Worm (Caenorhabditis elegans) whole organism, early embryonic: ENCODE measurements around the gene R01H2.2.

ENCODE experiments used
- B0310.2 ChIP-seq: sonication (generic microtip); optimal IDR thresholded peaks from 2 replicates; lab custom pipeline; 2016; ENCODE audit warnings: mild to moderate bottlenecking, missing genetic modification characterization, missing compliant biosample characterization
- F13C5.2 ChIP-seq: sonication (generic microtip); optimal IDR thresholded peaks from 2 replicates; lab custom pipeline; 2017; ENCODE audit warnings: mild to moderate bottlenecking, missing genetic modification characterization, inconsistent platforms, missing compliant biosample characterization
- aly-1 ChIP-seq: sonication (generic microtip); optimal IDR thresholded peaks from 2 replicates; lab custom pipeline; 2016; ENCODE audit warnings: missing genetic modification characterization, missing compliant biosample characterization
- ama-1 ChIP-seq: fragments of 150-350 bp; optimal IDR thresholded peaks from 2 replicates; lab custom pipeline; 2014
- ceh-13 ChIP-seq: fragments of 200-800 bp; sonication (Bioruptor generic); optimal IDR thresholded peaks from 2 replicates; lab custom pipeline; 2018; ENCODE audit warnings: mild to moderate bottlenecking, missing genetic modification characterization, missing compliant biosample characterization
- ceh-36 ChIP-seq: sonication (generic microtip); optimal IDR thresholded peaks from 2 replicates; lab custom pipeline; 2016; ENCODE audit warnings: missing genetic modification characterization, inconsistent platforms, missing compliant biosample characterization
- ets-7 ChIP-seq: sonication (generic microtip); optimal IDR thresholded peaks from 2 replicates; lab custom pipeline; 2016; ENCODE audit warnings: missing genotype, missing genetic modification characterization, missing compliant biosample characterization
- flt-1 ChIP-seq: fragments of 200-800 bp; sonication (Bioruptor generic); IDR thresholded peaks from 2 replicates; pipeline ENCODE4 v1.3.6; 2022; ENCODE audit warnings: missing genetic modification characterization, missing compliant biosample characterization
- hmbx-1 ChIP-seq: sonication (generic microtip); optimal IDR thresholded peaks from 2 replicates; lab custom pipeline; 2016; ENCODE audit warnings: mild to moderate bottlenecking, missing genetic modification characterization, missing compliant biosample characterization
- hmg-4 ChIP-seq: fragments of 200-800 bp; sonication (Bioruptor generic); optimal IDR thresholded peaks from 2 replicates; lab custom pipeline; 2018; ENCODE audit warnings: mild to moderate bottlenecking, missing genetic modification characterization, missing compliant biosample characterization
- hnd-1 ChIP-seq: sonication (generic microtip); optimal IDR thresholded peaks from 2 replicates; lab custom pipeline; 2016; ENCODE audit warnings: missing genetic modification characterization, missing compliant biosample characterization
- pes-1 ChIP-seq: fragments of 200-800 bp; sonication (Bioruptor generic); IDR thresholded peaks from 2 replicates; pipeline ENCODE4 v1.3.6; 2022; ENCODE audit warnings: missing genetic modification reagents, missing genetic modification characterization, missing compliant biosample characterization
- scrt-1 ChIP-seq: fragments of 200-800 bp; sonication (Bioruptor generic); IDR thresholded peaks from 2 replicates; pipeline ENCODE4 v1.3.6; 2022; ENCODE audit warnings: missing genetic modification characterization, missing compliant biosample characterization
- sea-1 ChIP-seq: fragments of 200-800 bp; sonication (Bioruptor generic); conservative IDR thresholded peaks from 2 replicates; pipeline ENCODE4 v1.3.6; 2022; ENCODE audit warnings: missing genetic modification characterization, missing compliant biosample characterization
- tbx-11 ChIP-seq: fragments of 200-800 bp; sonication (Bioruptor generic); IDR thresholded peaks from 2 replicates; pipeline ENCODE4 v1.3.6; 2022; ENCODE audit warnings: missing genetic modification characterization, missing compliant biosample characterization
- tbx-37 ChIP-seq: fragments of 200-800 bp; sonication (Bioruptor generic); conservative IDR thresholded peaks from 2 replicates; pipeline ENCODE4 v1.3.6; 2022; ENCODE audit warnings: missing genetic modification reagents, missing genetic modification characterization, missing compliant biosample characterization
- tra-4 ChIP-seq: sonication (generic microtip); optimal IDR thresholded peaks from 2 replicates; lab custom pipeline; 2017; ENCODE audit warnings: missing genetic modification characterization, missing compliant biosample characterization

Gene R01H2.2

ce11 chrIII:7056241-7056640 is at the start of gene R01H2.2:
Gene R01H2.2 (plus strand): TSS chrIII:7056541.
- TF ChIP-seq sea-1 (GFP tag; lab: Robert Waterston, UW), result no peak
- no peak for TF ChIP-seq pes-1 (GFP tag; lab: Robert Waterston, UW)
- TF ChIP-seq B0310.2, result no peak

- no peak for TF ChIP-seq tbx-37 (GFP tag; lab: Robert Waterston, UW)
- TF ChIP-seq B0310.2, result no peak
- TF ChIP-seq pes-1 (GFP tag; lab: Robert Waterston, UW), result no peak
- no peak for TF ChIP-seq ets-7 (tag; lab: Kevin White, UChicago)
- no peak for TF ChIP-seq scrt-1
- TF ChIP-seq ceh-36 (tag; lab: Kevin White, UChicago), result no peak
- no peak for TF ChIP-seq hmg-4
- no peak for TF ChIP-seq tbx-11 (GFP tag; lab: Robert Waterston, UW)
- TF ChIP-seq sea-1 (GFP tag; lab: Robert Waterston, UW), result no peak
- no peak for TF ChIP-seq hnd-1 (tag; lab: Kevin White, UChicago)
- TF ChIP-seq hmbx-1, result no peak
- TF ChIP-seq ama-1, result no peak
- no peak for TF ChIP-seq ceh-13 (GFP tag; lab: Kevin White, UChicago)
- TF ChIP-seq tra-4 (tag; lab: Kevin White, UChicago), result no peak
- no peak for TF ChIP-seq flt-1 (GFP tag; lab: Robert Waterston, UW)
- TF ChIP-seq F13C5.2 (tag; lab: Kevin White, UChicago), result no peak
- TF ChIP-seq aly-1 (tag; lab: Kevin White, UChicago), result no peak
These were observed 47.5 kb upstream of the R01H2.2 start, which contains the start of gene lgc-38 for ce11 chrIII:7008836-7009235. Gene lgc-38 (plus strand): TSS chrIII:7009136.

- TF ChIP-seq pes-1 (GFP tag; lab: Robert Waterston, UW), result no peak
- no peak for TF ChIP-seq F13C5.2 (tag; lab: Kevin White, UChicago)
- no peak for TF ChIP-seq tbx-37 (GFP tag; lab: Robert Waterston, UW)
- TF ChIP-seq hmbx-1, result no peak
- TF ChIP-seq hnd-1 (tag; lab: Kevin White, UChicago), result no peak
- no peak for TF ChIP-seq tra-4 (tag; lab: Kevin White, UChicago)
- TF ChIP-seq ets-7 (tag; lab: Kevin White, UChicago), result no peak
- no peak for TF ChIP-seq ceh-13 (GFP tag; lab: Kevin White, UChicago)
These were observed 44.3 kb upstream of the R01H2.2 start for ce11 chrIII:7012060-7012459.

- no peak for TF ChIP-seq hmbx-1
These were observed 42.6 kb upstream of the R01H2.2 start for ce11 chrIII:7013764-7014163.

ce11 chrIII:7019724-7020123 is 36.6 kb upstream of the R01H2.2 start:
- no peak for TF ChIP-seq aly-1 (tag; lab: Kevin White, UChicago)
- TF ChIP-seq hmbx-1, result no peak
- TF ChIP-seq ets-7 (tag; lab: Kevin White, UChicago), result no peak
- no peak for TF ChIP-seq ceh-13 (GFP tag; lab: Kevin White, UChicago)

ce11 chrIII:7020500-7020899 is 35.8 kb upstream of the R01H2.2 start, which contains the start of gene col-8:
Gene col-8 (minus strand): TSS chrIII:7020600.
- TF ChIP-seq sea-1 (GFP tag; lab: Robert Waterston, UW) (no peak), tbx-11 (GFP tag; lab: Robert Waterston, UW) (no peak), flt-1 (GFP tag; lab: Robert Waterston, UW) (no peak), pes-1 (GFP tag; lab: Robert Waterston, UW) (no peak), scrt-1 (no peak), ets-7 (tag; lab: Kevin White, UChicago) (no peak), hmbx-1 (no peak), aly-1 (tag; lab: Kevin White, UChicago) (no peak), ceh-13 (GFP tag; lab: Kevin White, UChicago) (no peak), hmg-4 (no peak), F13C5.2 (tag; lab: Kevin White, UChicago) (no peak), tbx-37 (GFP tag; lab: Robert Waterston, UW) (no peak), tra-4 (tag; lab: Kevin White, UChicago) (no peak)

- no peak for TF ChIP-seq tbx-37 (GFP tag; lab: Robert Waterston, UW)
- TF ChIP-seq ama-1, result no peak
- no peak for TF ChIP-seq ceh-13 (GFP tag; lab: Kevin White, UChicago)
- no peak for TF ChIP-seq tbx-11 (GFP tag; lab: Robert Waterston, UW)
- no peak for TF ChIP-seq hmbx-1
- no peak for TF ChIP-seq tra-4 (tag; lab: Kevin White, UChicago)
- no peak for TF ChIP-seq hnd-1 (tag; lab: Kevin White, UChicago)
- no peak for TF ChIP-seq hmg-4
- TF ChIP-seq pes-1 (GFP tag; lab: Robert Waterston, UW), result no peak
- TF ChIP-seq sea-1 (GFP tag; lab: Robert Waterston, UW), result no peak
- no peak for TF ChIP-seq ceh-36 (tag; lab: Kevin White, UChicago)
- TF ChIP-seq scrt-1, result no peak
- TF ChIP-seq F13C5.2 (tag; lab: Kevin White, UChicago), result no peak
- TF ChIP-seq flt-1 (GFP tag; lab: Robert Waterston, UW), result no peak
- no peak for TF ChIP-seq aly-1 (tag; lab: Kevin White, UChicago)
- no peak for TF ChIP-seq B0310.2
- no peak for TF ChIP-seq ets-7 (tag; lab: Kevin White, UChicago)
These were observed 35.1 kb upstream of the R01H2.2 start, which contains the start of gene rfl-1 for ce11 chrIII:7021156-7021637. Gene rfl-1 (plus strand): TSS chrIII:7021206.

ce11 chrIII:7025839-7026238 is 30.5 kb upstream of the R01H2.2 start:
- TF ChIP-seq hnd-1 (tag; lab: Kevin White, UChicago) (no peak), B0310.2 (no peak), sea-1 (GFP tag; lab: Robert Waterston, UW) (no peak), hmg-4 (no peak), tra-4 (tag; lab: Kevin White, UChicago) (no peak), ceh-36 (tag; lab: Kevin White, UChicago) (no peak)
